Worm (Caenorhabditis elegans) whole organism, L2 larva: Measurements from ENCODE around the gene F11C1.10.

ENCODE experiments used
- R02D3.7 ChIP-seq: fragments of 150-350 bp; optimal IDR thresholded peaks from 2 replicates; lab custom pipeline; 2014; ENCODE audit warnings: missing biosample characterization, missing genetic modification characterization
- aly-2 ChIP-seq: fragments of 150-350 bp; optimal IDR thresholded peaks from 2 replicates; lab custom pipeline; 2014; ENCODE audit warnings: missing biosample characterization, missing genetic modification characterization
- lsy-2 ChIP-seq, 2 experiments: fragments of 150-350 bp in 1 of 2; sonication (generic microtip) in 1 of 2; optimal IDR thresholded peaks; 2 replicates each; lab custom pipeline; 2014 to 2017; ENCODE audit warnings: missing biosample characterization in 2 of 2, missing genetic modification characterization in 2 of 2
- nhr-12 ChIP-seq: fragments of 150-350 bp; optimal IDR thresholded peaks from 2 replicates; lab custom pipeline; 2014; ENCODE audit warnings: missing biosample characterization, missing genetic modification characterization
- nhr-237 ChIP-seq: fragments of 150-350 bp; optimal IDR thresholded peaks from 2 replicates; lab custom pipeline; 2014; ENCODE audit warnings: missing biosample characterization, missing genetic modification characterization
- nhr-77 ChIP-seq: fragments of 150-350 bp; optimal IDR thresholded peaks from 2 replicates; lab custom pipeline; 2014; ENCODE audit warnings: missing biosample characterization, missing genetic modification characterization
- skn-1 ChIP-seq: sonication (generic microtip); optimal IDR thresholded peaks from 2 replicates; lab custom pipeline; 2017; ENCODE audit warnings: missing biosample characterization, missing genetic modification characterization
- snpc-4 ChIP-seq: fragments of 150-350 bp; optimal IDR thresholded peaks from 2 replicates; lab custom pipeline; 2014; ENCODE audit warnings: missing biosample characterization, missing genetic modification characterization
- ztf-11 ChIP-seq: sonication (generic microtip); optimal IDR thresholded peaks from 2 replicates; lab custom pipeline; 2017; ENCODE audit warnings: missing biosample characterization, missing genetic modification characterization

DNA sequence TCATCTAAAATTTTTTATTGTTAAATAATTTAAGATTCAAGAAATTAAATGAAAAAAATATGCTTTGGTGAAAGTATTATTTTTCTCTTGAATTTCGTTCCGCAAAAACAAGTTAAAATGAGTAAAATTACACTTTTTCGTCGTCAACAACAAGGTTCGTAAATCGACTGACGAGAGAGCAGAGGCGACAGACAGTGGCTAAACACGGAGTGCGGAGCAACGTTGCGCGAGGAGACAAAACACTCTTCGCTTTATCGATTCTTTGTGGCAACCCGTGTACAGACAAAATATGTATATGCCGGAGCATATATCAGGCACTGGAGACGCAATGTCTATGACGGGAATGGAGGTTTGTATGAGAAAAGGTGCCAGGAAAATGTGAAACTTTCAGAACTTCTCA is 12.3 kb downstream of the F11C1.10 start, which contains the start of gene F11C1.7:
- TF ChIP-seq nhr-77 (no peak), ztf-11 (no peak), nhr-237 (tag; lab: Kevin White, UChicago) (no peak), nhr-12 (no peak), skn-1 (tag; lab: Kevin White, UChicago) (no peak), lsy-2 (tag; optimal IDR thresholded peaks at IDR 0.05; lab: Kevin White, UChicago) (peak in 1 of 2 experiments; percentile 41), R02D3.7 (tag; lab: Kevin White, UChicago) (no peak), aly-2 (tag; lab: Kevin White, UChicago) (no peak), snpc-4 (tag; lab: Kevin White, UChicago) (no peak)
